Worm (Caenorhabditis elegans): ENCODE measurements around the gene F52G2.3.

The F52G2.3 gene

DNA sequence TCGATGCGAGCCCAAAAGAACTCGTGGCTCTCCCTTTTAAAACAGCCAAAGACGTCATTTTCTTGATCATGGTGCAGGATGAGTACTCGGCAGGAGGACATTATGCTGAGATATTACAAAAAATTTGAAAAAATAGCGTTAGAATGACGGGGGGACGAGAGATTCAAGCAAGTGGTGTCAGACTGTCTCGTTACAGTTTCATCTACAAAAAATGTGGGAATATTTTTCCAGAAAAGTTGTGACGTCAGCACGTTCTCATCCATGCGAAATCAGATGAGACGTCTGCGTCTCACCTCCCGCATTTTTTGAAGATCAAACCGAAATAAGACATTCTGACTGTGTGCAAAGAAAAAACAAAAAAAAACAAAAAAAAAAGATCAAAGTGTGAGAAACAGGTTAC lies 7.9 kb downstream of the F52G2.3 start, which contains the start of gene rsd-2:
Gene rsd-2, minus strand, starts transcription at position 101 of the 400 bp plus-strand sequence.
- TF ChIP-seq unc-130 (GFP tag; optimal IDR thresholded peaks at IDR 0.05) = no peak
- no peak for TF ChIP-seq ztf-18 (tag; optimal IDR thresholded peaks at IDR 0.05)
- no peak for TF ChIP-seq ceh-91 (GFP tag; IDR thresholded peaks at IDR 0.05)
- no peak for TF ChIP-seq ekl-4 (GFP tag; IDR thresholded peaks at IDR 0.05)
- no peak for TF ChIP-seq xnd-1 (tag; optimal IDR thresholded peaks at IDR 0.05)
- TF ChIP-seq lir-1 (GFP tag; conservative IDR thresholded peaks at IDR 0.05) = no peak
- no peak for TF ChIP-seq madf-10 (tag; optimal IDR thresholded peaks at IDR 0.05)
- no peak for TF ChIP-seq C17E4.6 (GFP tag; IDR thresholded peaks at IDR 0.05)
- TF ChIP-seq lag-1 (GFP tag; IDR thresholded peaks at IDR 0.05) = no peak
- TF ChIP-seq repo-1 (tag; optimal IDR thresholded peaks at IDR 0.05) = no peak
- TF ChIP-seq F57A8.1 (GFP tag; optimal IDR thresholded peaks at IDR 0.05) = no peak

DNA sequence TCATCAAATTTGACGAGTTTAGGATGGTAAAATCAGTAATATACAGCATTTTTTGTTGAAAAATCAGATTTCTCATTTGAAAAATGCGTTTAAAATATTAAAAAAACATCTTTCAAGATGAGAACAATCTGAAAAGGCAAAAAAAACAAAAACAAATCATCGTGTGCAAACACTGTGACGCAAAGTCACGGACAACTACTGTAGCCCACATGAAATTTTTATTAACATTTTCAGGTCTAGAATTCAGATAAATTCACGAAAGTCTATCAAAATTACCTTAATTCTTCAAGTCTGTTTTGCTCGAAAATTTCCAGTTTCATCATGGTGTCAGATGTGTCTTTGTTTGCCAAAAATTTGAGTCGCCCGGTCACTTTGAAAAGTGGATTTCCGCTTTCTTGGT lies 9.1 kb downstream of the F52G2.3 start:
- TF ChIP-seq lin-54 (GFP tag; optimal IDR thresholded peaks at IDR 0.05) = peak; percentile 16
- peak; percentile 97 for TF ChIP-seq madf-8 (GFP tag; conservative IDR thresholded peaks at IDR 0.05)
- no peak for TF ChIP-seq fkh-3 (tag; optimal IDR thresholded peaks at IDR 0.05)
- TF ChIP-seq snpc-4 (GFP tag; optimal IDR thresholded peaks at IDR 0.05) = peak; percentile 69
- peak in 3 of 4 experiments; percentile 79 to 87 (median 87) for TF ChIP-seq snpc-4 (tag; optimal IDR thresholded peaks at IDR 0.05)
- peak; percentile 83 for TF ChIP-seq xnd-1 (tag; optimal IDR thresholded peaks at IDR 0.05)
- peak; percentile 43 for TF ChIP-seq tbp1 (GFP tag; optimal IDR thresholded peaks at IDR 0.05)
- TF ChIP-seq F33H1.4 (GFP tag; IDR thresholded peaks at IDR 0.05) = peak; percentile 49
- TF ChIP-seq snpc-3.4 (tag; optimal IDR thresholded peaks at IDR 0.05) = peak; percentile 18
- no peak for TF ChIP-seq aptf-3 (GFP tag; IDR thresholded peaks at IDR 0.05)
- peak; percentile 74 for TF ChIP-seq attf-6 (GFP tag; IDR thresholded peaks at IDR 0.05)
- no peak for TF ChIP-seq egl-44 (GFP tag; IDR thresholded peaks at IDR 0.05)
- peak; percentile 58 for TF ChIP-seq ceh-91 (GFP tag; IDR thresholded peaks at IDR 0.05)
- TF ChIP-seq dpl-1 (GFP tag; optimal IDR thresholded peaks at IDR 0.05) = peak; percentile 10
- no peak for TF ChIP-seq B0035.1 (tag; optimal IDR thresholded peaks at IDR 0.05)
- peak; percentile 90 for TF ChIP-seq lsl-1 (GFP tag; optimal IDR thresholded peaks at IDR 0.05)
- peak; percentile 64 for TF ChIP-seq D2030.7 (GFP tag; IDR thresholded peaks at IDR 0.05)
- peak; percentile 98 for TF ChIP-seq madf-6 (GFP tag; IDR thresholded peaks at IDR 0.05)
- TF ChIP-seq snpc-1.3 (tag; optimal IDR thresholded peaks at IDR 0.05; ENCODE audit: insufficient read depth) = peak; percentile 7
- TF ChIP-seq efl-1 (GFP tag; optimal IDR thresholded peaks at IDR 0.05) = peak; percentile 32

DNA sequence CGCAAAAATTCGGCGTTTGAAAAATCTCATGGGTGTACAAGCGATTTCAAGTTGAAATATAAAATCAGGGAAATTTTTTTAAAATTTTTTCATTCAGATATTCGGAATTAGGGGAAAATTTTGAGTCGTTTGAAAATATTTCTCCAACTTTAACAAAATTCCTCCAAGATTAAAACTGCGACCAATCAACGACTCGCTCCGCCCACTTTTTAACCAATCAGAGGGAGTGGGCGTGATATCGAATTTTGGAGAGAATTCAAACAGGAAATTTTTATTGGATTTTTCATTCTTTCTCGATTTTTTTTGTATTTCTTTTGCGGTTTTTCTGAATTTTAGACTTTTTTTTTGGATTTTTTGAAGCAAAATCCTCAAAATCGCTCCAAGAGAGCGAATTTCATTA lies 22.8 kb downstream of the F52G2.3 start:
- TF ChIP-seq snpc-1.3 (tag; optimal IDR thresholded peaks at IDR 0.05; ENCODE audit: insufficient read depth) = no peak
- TF ChIP-seq ccch-3 (GFP tag; optimal IDR thresholded peaks at IDR 0.05) = no peak
- TF ChIP-seq F10E7.11 (tag; optimal IDR thresholded peaks at IDR 0.05) = no peak
- no peak for TF ChIP-seq ceh-58 (GFP tag; IDR thresholded peaks at IDR 0.05)
- no peak for TF ChIP-seq Y53G8AR.9 (GFP tag; conservative IDR thresholded peaks at IDR 0.05)
- no peak for TF ChIP-seq F37B4.10 (GFP tag; IDR thresholded peaks at IDR 0.05)
- no peak for TF ChIP-seq madf-3 (GFP tag; IDR thresholded peaks at IDR 0.05)
- TF ChIP-seq attf-5 (GFP tag; optimal IDR thresholded peaks at IDR 0.05) = no peak
- no peak for TF ChIP-seq C06A6.2 (GFP tag; conservative IDR thresholded peaks at IDR 0.05)
- TF ChIP-seq snpc-3.4 (tag; optimal IDR thresholded peaks at IDR 0.05) = no peak
- no peak for TF ChIP-seq F39B2.1 (GFP tag; IDR thresholded peaks at IDR 0.05)
- no peak for TF ChIP-seq dpff-1 (tag; optimal IDR thresholded peaks at IDR 0.05)
- no peak for TF ChIP-seq lsl-1 (GFP tag; optimal IDR thresholded peaks at IDR 0.05)
